Worm (Caenorhabditis elegans): ENCODE measurements around the gene D1086.17.

Gene D1086.17

ce11 chrV:14028256-14028743 is 39.4 kb upstream of the D1086.17 start (continued):
- TF ChIP-seq bed-1 (GFP tag; IDR thresholded peaks at IDR 0.05): no peak
- peak; percentile 96 for TF ChIP-seq D2030.7 (GFP tag; IDR thresholded peaks at IDR 0.05)
- TF ChIP-seq somi-1 (GFP tag; optimal IDR thresholded peaks at IDR 0.05): no peak
- TF ChIP-seq let-607 (tag; optimal IDR thresholded peaks at IDR 0.05): peak in 1 of 2 experiments; percentile 15
- peak; percentile 76 for TF ChIP-seq F52B5.7 (tag; optimal IDR thresholded peaks at IDR 0.05)
- TF ChIP-seq hmg-20 (GFP tag; IDR thresholded peaks at IDR 0.05): peak; percentile 43; the same call in 1 of the 2 replicates
- no peak for TF ChIP-seq lin-40 (tag; optimal IDR thresholded peaks at IDR 0.05)
- TF ChIP-seq ztf-28 (GFP tag; IDR thresholded peaks at IDR 0.05): peak; percentile 57; the same call in 1 of the 2 replicates
- TF ChIP-seq zfh-2 (GFP tag; conservative IDR thresholded peaks at IDR 0.05): no peak
- TF ChIP-seq him-1 (tag; optimal IDR thresholded peaks at IDR 0.05): peak; percentile 94
- TF ChIP-seq Y67H2A.10 (GFP tag; conservative IDR thresholded peaks at IDR 0.05): 0 out of 2 replicates have a peak, but pooled peaks have one; percentile 31
- TF ChIP-seq lag-1 (GFP tag; IDR thresholded peaks at IDR 0.05): no peak
- peak; percentile 20 for TF ChIP-seq B0261.1 (tag; optimal IDR thresholded peaks at IDR 0.05)
- TF ChIP-seq ztf-18 (tag; optimal IDR thresholded peaks at IDR 0.05): peak; percentile 52
- peak; percentile 73 for TF ChIP-seq egrh-3 (GFP tag; IDR thresholded peaks at IDR 0.05)
- TF ChIP-seq madf-8 (GFP tag; conservative IDR thresholded peaks at IDR 0.05): peak; percentile 44
- no peak for TF ChIP-seq unc-62 (GFP tag; optimal IDR thresholded peaks at IDR 0.05)
- peak; percentile 42 for TF ChIP-seq xnd-1 (tag; optimal IDR thresholded peaks at IDR 0.05)
- peak; percentile 54 for TF ChIP-seq ceh-91 (GFP tag; IDR thresholded peaks at IDR 0.05)
- peak; percentile 80 for TF ChIP-seq lin-26 (GFP tag; IDR thresholded peaks at IDR 0.05)
- TF ChIP-seq T07F8.4 (tag; optimal IDR thresholded peaks at IDR 0.05): no peak
- TF ChIP-seq mcd-1 (GFP tag; IDR thresholded peaks at IDR 0.05): peak; percentile 86
- TF ChIP-seq Y53G8AR.9 (GFP tag; conservative IDR thresholded peaks at IDR 0.05): peak; percentile 86
- no peak for TF ChIP-seq B0019.2 (GFP tag; conservative IDR thresholded peaks at IDR 0.05)
- peak; percentile 38 for TF ChIP-seq B0035.1 (tag; optimal IDR thresholded peaks at IDR 0.05)
- peak; percentile 77 for TF ChIP-seq tbp1 (GFP tag; optimal IDR thresholded peaks at IDR 0.05)
- TF ChIP-seq ceh-79 (tag; optimal IDR thresholded peaks at IDR 0.05): no peak
- TF ChIP-seq nhr-27 (tag; optimal IDR thresholded peaks at IDR 0.05): no peak
- peak; percentile 84 for TF ChIP-seq ama-1 (optimal IDR thresholded peaks at IDR 0.05)
- no peak for TF ChIP-seq ama-1 (GFP tag; optimal IDR thresholded peaks at IDR 0.05)
- TF ChIP-seq C06A6.2 (GFP tag; conservative IDR thresholded peaks at IDR 0.05): 0 out of 2 replicates have a peak, but pooled peaks have one; percentile 20
- TF ChIP-seq hlh-12 (tag; optimal IDR thresholded peaks at IDR 0.05): no peak
- peak; percentile 74; the same call in 1 of the 2 replicates for TF ChIP-seq aptf-2 (GFP tag; conservative IDR thresholded peaks at IDR 0.05)
- TF ChIP-seq rcor-1 (GFP tag; IDR thresholded peaks at IDR 0.05): peak; percentile 89
- TF ChIP-seq ceh-40 (GFP tag; IDR thresholded peaks at IDR 0.05): no peak
- peak in 1 of 3 experiments; percentile 50 for TF ChIP-seq lin-35 (GFP tag; optimal IDR thresholded peaks at IDR 0.05)
- TF ChIP-seq hmg-1.2 (GFP tag; IDR thresholded peaks at IDR 0.05): peak; percentile 97
- TF ChIP-seq Y95B8A.8 (GFP tag; IDR thresholded peaks at IDR 0.05): 0 out of 2 replicates have a peak, but pooled peaks have one; percentile 26
- TF ChIP-seq madf-6 (GFP tag; IDR thresholded peaks at IDR 0.05): peak; percentile 81
- peak; percentile 43 for TF ChIP-seq ets-4 (GFP tag; optimal IDR thresholded peaks at IDR 0.05)
- peak; percentile 8 for TF ChIP-seq F49E8.2 (tag; optimal IDR thresholded peaks at IDR 0.05; ENCODE audit: insufficient read depth)
- peak; percentile 74 for TF ChIP-seq hsf-1 (GFP tag; IDR thresholded peaks at IDR 0.05)
- TF ChIP-seq K11D2.4 (GFP tag; IDR thresholded peaks at IDR 0.05): peak; percentile 52; the same call in 1 of the 2 replicates
- peak; percentile 92 for TF ChIP-seq snpc-1.1 (tag; optimal IDR thresholded peaks at IDR 0.05; ENCODE audit: insufficient read depth)
- no peak for TF ChIP-seq sea-2 (GFP tag; IDR thresholded peaks at IDR 0.05)
- TF ChIP-seq egl-44 (GFP tag; IDR thresholded peaks at IDR 0.05): peak; percentile 57; the same call in 1 of the 2 replicates
- peak; percentile 28 for TF ChIP-seq unc-130 (GFP tag; optimal IDR thresholded peaks at IDR 0.05)
- TF ChIP-seq Y56A3A.18 (GFP tag; IDR thresholded peaks at IDR 0.05): 0 out of 2 replicates have a peak, but pooled peaks have one; percentile 78
